Worm (Caenorhabditis elegans): ENCODE results near the gene T13C2.7.

The T13C2.7 gene

DNA sequence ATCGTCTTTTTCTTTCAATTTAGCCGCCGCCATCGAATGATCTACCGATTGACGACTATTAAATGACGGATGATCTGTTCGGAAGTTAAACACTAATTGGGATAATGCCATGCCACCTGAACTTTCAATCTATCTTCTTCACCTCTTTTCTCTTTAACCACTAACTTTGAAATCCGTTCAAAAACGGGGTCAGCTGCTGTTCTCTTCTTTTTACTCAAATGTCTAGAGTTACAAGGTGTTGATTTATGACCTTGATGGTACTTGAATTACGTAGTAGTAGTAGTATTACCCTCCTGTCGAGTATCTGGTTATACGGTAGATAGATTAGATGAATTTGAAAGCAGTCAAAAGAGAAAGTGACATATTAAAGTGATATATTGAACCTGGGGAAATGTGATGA is 41.9 kb downstream of the T13C2.7 start:
- no peak for TF ChIP-seq flt-1 (GFP tag; IDR thresholded peaks at IDR 0.05)
- no peak for TF ChIP-seq ref-1 (GFP tag; conservative IDR thresholded peaks at IDR 0.05)
- no peak for TF ChIP-seq cog-1 (tag; optimal IDR thresholded peaks at IDR 0.05)
- TF ChIP-seq ztf-23 (GFP tag; IDR thresholded peaks at IDR 0.05) = no peak
- no peak for TF ChIP-seq ztf-29 (GFP tag; IDR thresholded peaks at IDR 0.05)
- no peak for TF ChIP-seq med-1 (GFP tag; optimal IDR thresholded peaks at IDR 0.05; ENCODE audit: insufficient read depth)
- TF ChIP-seq T22C8.4 (GFP tag; IDR thresholded peaks at IDR 0.05) = no peak
- no peak for TF ChIP-seq tab-1 (GFP tag; IDR thresholded peaks at IDR 0.05)
- TF ChIP-seq klf-2 (GFP tag; conservative IDR thresholded peaks at IDR 0.05) = no peak

- TF ChIP-seq tab-1 (GFP tag; IDR thresholded peaks at IDR 0.05) (no peak), ztf-23 (GFP tag; IDR thresholded peaks at IDR 0.05) (no peak), med-1 (GFP tag; optimal IDR thresholded peaks at IDR 0.05; ENCODE audit: insufficient read depth) (no peak), T22C8.4 (GFP tag; IDR thresholded peaks at IDR 0.05) (no peak), ref-1 (GFP tag; conservative IDR thresholded peaks at IDR 0.05) (no peak), klf-2 (GFP tag; conservative IDR thresholded peaks at IDR 0.05) (no peak), cog-1 (tag; optimal IDR thresholded peaks at IDR 0.05) (no peak), flt-1 (GFP tag; IDR thresholded peaks at IDR 0.05) (no peak), ztf-29 (GFP tag; IDR thresholded peaks at IDR 0.05) (no peak)
Measured at ce11 chrII:6821832-6822231, 42.6 kb downstream of the T13C2.7 start.

DNA sequence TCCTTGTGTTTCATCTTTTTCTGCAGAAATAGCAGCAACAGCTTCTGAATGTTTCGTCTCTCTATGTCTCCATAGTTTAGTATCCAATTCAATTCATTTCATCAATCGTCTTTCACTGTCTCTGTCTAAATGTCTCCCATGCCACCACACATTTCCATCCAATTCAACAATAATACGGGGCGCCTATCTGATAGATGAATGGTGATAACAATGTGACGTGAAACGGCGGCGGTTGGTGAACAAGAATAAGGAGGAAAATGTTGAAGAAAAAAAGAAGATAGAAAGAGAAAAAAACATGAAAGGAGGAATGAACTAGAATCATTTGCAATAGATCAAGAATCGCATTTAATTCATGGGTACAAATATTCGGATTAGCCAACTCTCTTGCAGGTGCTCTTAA is 43.1 kb downstream of the T13C2.7 start:
- no peak for TF ChIP-seq ztf-23 (GFP tag; IDR thresholded peaks at IDR 0.05)
- TF ChIP-seq ztf-29 (GFP tag; IDR thresholded peaks at IDR 0.05) = no peak

- TF ChIP-seq ref-1 (GFP tag; conservative IDR thresholded peaks at IDR 0.05) = no peak
- TF ChIP-seq cog-1 (tag; optimal IDR thresholded peaks at IDR 0.05) = peak; percentile 42
Measured at ce11 chrII:6823233-6823632, 44.0 kb downstream of the T13C2.7 start.

- TF ChIP-seq tab-1 (GFP tag; IDR thresholded peaks at IDR 0.05) = no peak
- TF ChIP-seq ref-1 (GFP tag; conservative IDR thresholded peaks at IDR 0.05) = no peak
- TF ChIP-seq flt-1 (GFP tag; IDR thresholded peaks at IDR 0.05) = no peak
- TF ChIP-seq T22C8.4 (GFP tag; IDR thresholded peaks at IDR 0.05) = no peak
- TF ChIP-seq cog-1 (tag; optimal IDR thresholded peaks at IDR 0.05) = no peak
- TF ChIP-seq ztf-23 (GFP tag; IDR thresholded peaks at IDR 0.05) = no peak
- TF ChIP-seq ztf-29 (GFP tag; IDR thresholded peaks at IDR 0.05) = no peak
- TF ChIP-seq med-1 (GFP tag; optimal IDR thresholded peaks at IDR 0.05; ENCODE audit: insufficient read depth) = no peak
- TF ChIP-seq klf-2 (GFP tag; conservative IDR thresholded peaks at IDR 0.05) = no peak
Measured at ce11 chrII:6823912-6824311, 44.7 kb downstream of the T13C2.7 start.

ce11 chrII:6824524-6824923 is 45.3 kb downstream of the T13C2.7 start:
- TF ChIP-seq med-1 (GFP tag; optimal IDR thresholded peaks at IDR 0.05; ENCODE audit: insufficient read depth) (no peak), ztf-23 (GFP tag; IDR thresholded peaks at IDR 0.05) (no peak), T22C8.4 (GFP tag; IDR thresholded peaks at IDR 0.05) (no peak), ref-1 (GFP tag; conservative IDR thresholded peaks at IDR 0.05) (no peak), klf-2 (GFP tag; conservative IDR thresholded peaks at IDR 0.05) (no peak), ztf-29 (GFP tag; IDR thresholded peaks at IDR 0.05) (no peak), cog-1 (tag; optimal IDR thresholded peaks at IDR 0.05) (no peak), flt-1 (GFP tag; IDR thresholded peaks at IDR 0.05) (no peak), tab-1 (GFP tag; IDR thresholded peaks at IDR 0.05) (no peak)

DNA sequence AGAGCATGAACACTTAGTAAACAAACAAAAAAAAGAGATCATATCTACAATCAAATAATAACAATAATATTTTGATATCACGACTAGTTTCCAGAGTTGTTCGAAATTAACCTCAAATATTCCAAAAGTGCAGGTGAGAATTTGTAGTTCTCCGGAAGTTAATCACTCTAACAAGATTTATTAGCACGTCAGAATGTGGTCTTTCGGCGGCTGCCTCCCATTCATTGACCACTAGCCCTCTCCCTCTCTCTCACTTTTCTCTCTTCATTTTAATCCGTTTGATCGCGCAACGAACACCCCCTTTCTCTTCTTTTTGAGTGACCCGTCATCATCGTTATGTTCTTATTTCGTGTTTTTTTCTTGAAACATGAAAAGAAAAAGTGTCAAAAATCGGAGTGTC is 46.5 kb downstream of the T13C2.7 start:
- TF ChIP-seq T22C8.4 (GFP tag; IDR thresholded peaks at IDR 0.05) (no peak), cog-1 (tag; optimal IDR thresholded peaks at IDR 0.05) (peak; percentile 77), ztf-29 (GFP tag; IDR thresholded peaks at IDR 0.05) (0 out of 2 replicates have a peak, but pooled peaks have one; percentile 44), ref-1 (GFP tag; conservative IDR thresholded peaks at IDR 0.05) (no peak)

DNA sequence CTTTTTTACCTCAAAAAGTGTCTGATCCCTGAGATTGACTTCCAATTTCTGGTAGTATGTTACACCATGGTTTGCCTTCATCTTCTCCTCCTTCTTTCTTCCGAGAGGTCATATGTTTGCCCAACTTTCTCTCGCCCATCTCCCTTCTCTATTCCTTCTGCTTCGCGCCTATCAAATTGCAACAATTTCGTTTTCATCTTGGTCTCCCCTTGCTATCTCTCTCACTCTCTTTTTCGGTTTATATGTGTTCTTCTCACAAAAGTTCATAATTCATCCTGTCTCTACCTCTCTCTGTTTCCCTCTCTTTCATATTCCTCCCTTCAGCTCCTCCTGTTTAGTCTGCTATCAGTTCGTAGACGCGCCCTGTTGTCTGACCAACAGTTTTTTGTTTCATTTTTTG is 47.5 kb downstream of the T13C2.7 start:
- no peak for TF ChIP-seq T22C8.4 (GFP tag; IDR thresholded peaks at IDR 0.05)
- no peak for TF ChIP-seq med-1 (GFP tag; optimal IDR thresholded peaks at IDR 0.05; ENCODE audit: insufficient read depth)
- no peak for TF ChIP-seq ref-1 (GFP tag; conservative IDR thresholded peaks at IDR 0.05)
- no peak for TF ChIP-seq klf-2 (GFP tag; conservative IDR thresholded peaks at IDR 0.05)
- TF ChIP-seq ztf-29 (GFP tag; IDR thresholded peaks at IDR 0.05) = no peak
- no peak for TF ChIP-seq flt-1 (GFP tag; IDR thresholded peaks at IDR 0.05)
- TF ChIP-seq tab-1 (GFP tag; IDR thresholded peaks at IDR 0.05) = no peak

ce11 chrII:6827388-6827787 is 48.2 kb downstream of the T13C2.7 start:
- TF ChIP-seq flt-1 (GFP tag; IDR thresholded peaks at IDR 0.05) = 0 out of 2 replicates have a peak, but pooled peaks have one; percentile 10
- no peak for TF ChIP-seq T22C8.4 (GFP tag; IDR thresholded peaks at IDR 0.05)
- TF ChIP-seq klf-2 (GFP tag; conservative IDR thresholded peaks at IDR 0.05) = no peak
- no peak for TF ChIP-seq ztf-29 (GFP tag; IDR thresholded peaks at IDR 0.05)
- TF ChIP-seq med-1 (GFP tag; optimal IDR thresholded peaks at IDR 0.05; ENCODE audit: insufficient read depth) = no peak
- no peak for TF ChIP-seq ref-1 (GFP tag; conservative IDR thresholded peaks at IDR 0.05)
- TF ChIP-seq cog-1 (tag; optimal IDR thresholded peaks at IDR 0.05) = no peak

DNA sequence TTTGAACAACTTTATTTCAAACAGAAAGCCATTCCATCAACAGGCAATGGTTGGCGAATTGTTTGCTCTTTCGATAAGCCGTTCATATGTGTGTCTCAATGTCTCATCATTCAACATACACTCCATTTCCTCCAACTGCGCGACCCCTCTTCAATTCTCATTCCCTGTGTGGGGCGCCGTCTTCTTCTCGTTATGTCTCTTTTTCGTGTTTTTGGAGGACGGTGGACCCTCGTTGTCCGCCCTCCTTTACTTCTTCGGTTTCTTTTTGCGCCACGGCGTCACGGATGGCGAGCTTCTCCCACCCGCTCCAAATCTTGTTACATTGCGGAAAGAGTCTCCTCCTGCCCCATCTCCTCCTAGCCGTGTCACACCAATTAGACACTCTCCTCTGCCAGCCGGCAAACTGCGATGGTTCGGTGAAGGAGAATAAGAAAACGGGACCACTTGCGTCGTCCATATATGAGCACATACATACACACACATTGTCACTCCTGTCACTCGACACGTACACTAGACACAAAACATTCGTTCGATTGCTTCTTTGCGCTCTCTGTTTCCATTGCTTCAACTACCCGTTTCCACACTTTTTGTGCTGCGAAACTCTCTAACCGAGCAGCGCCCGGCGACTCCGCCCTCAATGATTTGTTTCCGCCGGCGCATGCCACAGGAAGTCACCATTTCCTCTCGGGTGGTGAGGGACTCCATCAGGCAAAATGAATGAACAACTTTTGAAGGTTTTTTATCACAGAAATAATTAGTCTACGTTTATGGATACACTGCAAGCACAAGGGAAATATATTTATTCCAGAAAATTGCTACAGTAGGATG is 49.1 kb downstream of the T13C2.7 start:
- TF ChIP-seq ztf-29 (GFP tag; IDR thresholded peaks at IDR 0.05) (no peak), cog-1 (tag; optimal IDR thresholded peaks at IDR 0.05) (no peak), ref-1 (GFP tag; conservative IDR thresholded peaks at IDR 0.05) (no peak), tab-1 (GFP tag; IDR thresholded peaks at IDR 0.05) (no peak), T22C8.4 (GFP tag; IDR thresholded peaks at IDR 0.05) (no peak), klf-2 (GFP tag; conservative IDR thresholded peaks at IDR 0.05) (no peak), flt-1 (GFP tag; IDR thresholded peaks at IDR 0.05) (no peak), ztf-23 (GFP tag; IDR thresholded peaks at IDR 0.05) (no peak), med-1 (GFP tag; optimal IDR thresholded peaks at IDR 0.05; ENCODE audit: insufficient read depth) (no peak)

All from whole organism, midembryonic.